Worm (Caenorhabditis elegans) whole organism, L3 larva: ENCODE results near the gene C14B4.2.

Experiments
- sea-2 ChIP-seq: fragments of 150-350 bp; sonication (generic microtip); optimal IDR thresholded peaks from 4 replicates; lab custom pipeline; 2014; ENCODE audit warnings: missing biosample characterization, missing genetic modification reagents, missing genetic modification characterization
- tbx-2 ChIP-seq: sonication (generic microtip); optimal IDR thresholded peaks from 2 replicates; lab custom pipeline; 2016; ENCODE audit warnings: mild to moderate bottlenecking, missing genetic modification characterization, missing compliant biosample characterization

- TF ChIP-seq sea-2 (GFP tag; lab: Kevin White, UChicago) (no peak), tbx-2 (tag; lab: Kevin White, UChicago) (no peak)
These were observed 10.5 kb downstream of the C14B4.2 start for ce11 chrV:19351944-19352343.
